Fruit fly (Drosophila melanogaster) whole organism, wandering third instar larva: ENCODE data around the gene CG18549.

Experiments used
- dl ChIP-seq, 2 experiments: fragments of 175-275, 200-275 bp in 1 of 2; fragments of 200-275 bp in 1 of 2; sonication (Bioruptor generic); optimal IDR thresholded peaks; lab custom pipeline; 2018; ENCODE audit warnings: mild to moderate bottlenecking in 2 of 2, missing biosample characterization in 2 of 2, missing genetic modification characterization in 2 of 2, moderate library complexity in 2 of 2; ENCODE audit not compliant: partially characterized antibody in 2 of 2, insufficient read depth in 1 of 2
- h ChIP-seq: fragments of 200-800 bp; sonication (Bioruptor generic); optimal IDR thresholded peaks from 3 replicates; lab custom pipeline; 2016; ENCODE audit warnings: missing biosample characterization, mild to moderate bottlenecking, missing genetic modification characterization

- TF ChIP-seq h (GFP tag; lab: Kevin White, UChicago) (no peak), dl (GFP tag; optimal IDR thresholded peaks at IDR 0.05; lab: Kevin White, UChicago; ENCODE audit: insufficient read depth in 1 of 2, partially characterized antibody in 2 of 2) (no peak)
Measured at dm6 chr3R:12429120-12429610, 19.9 kb upstream of the CG18549 start, which contains the start of the genes CG5641 and CG5245.
